Worm (Caenorhabditis elegans): ENCODE results near the gene F25E5.16.

DNA sequence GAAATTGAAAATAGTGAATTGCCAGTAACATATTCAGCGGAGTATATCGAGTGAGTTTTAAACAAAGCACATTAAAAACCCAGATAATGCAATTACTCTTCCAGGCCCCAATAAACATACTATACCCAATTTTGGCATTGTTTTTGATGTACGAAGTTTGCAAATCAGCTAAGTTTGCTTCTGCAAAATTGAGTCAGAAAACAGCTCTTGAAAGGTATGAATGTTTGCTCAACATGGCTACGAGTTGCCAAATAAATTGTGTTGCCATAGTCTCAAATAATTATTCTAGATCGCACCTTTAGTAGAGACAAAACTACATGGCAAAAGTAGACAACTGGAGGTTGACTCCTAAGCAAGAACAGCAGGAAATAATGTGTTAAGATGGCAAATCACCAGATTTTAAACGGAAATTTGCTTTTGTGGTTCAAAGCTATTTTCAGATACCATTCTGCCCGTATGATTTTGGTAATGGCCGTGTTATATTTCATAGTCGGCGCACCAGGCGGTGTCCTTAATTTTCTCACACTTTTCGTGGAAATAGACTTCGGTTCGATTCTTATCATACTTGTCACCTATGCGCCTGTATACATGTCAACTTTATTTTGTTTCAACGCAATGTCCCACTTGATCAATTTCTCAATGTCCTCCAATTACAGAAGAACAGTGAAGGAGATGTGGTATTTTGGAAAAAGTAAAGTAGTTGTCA, 5.5 kb upstream of the F25E5.16 start:
- TF ChIP-seq unc-39 (tag; optimal IDR thresholded peaks at IDR 0.05): no peak
- no peak for TF ChIP-seq ztf-11 (tag; optimal IDR thresholded peaks at IDR 0.05)
- TF ChIP-seq ces-1 (GFP tag; optimal IDR thresholded peaks at IDR 0.05): no peak

Data from whole organism, L4 larva.